Worm (Caenorhabditis elegans) whole organism, young adult: ENCODE measurements around the gene ZK896.1.

Experiments used
- F39B2.1 ChIP-seq: fragments of 200-800 bp; sonication (Bioruptor generic); IDR thresholded peaks from 2 replicates; pipeline ENCODE4 v1.3.6; 2022; ENCODE audit warnings: missing genetic modification reagents, missing genetic modification characterization, missing compliant biosample characterization
- F49E8.2 ChIP-seq: sonication (generic microtip); optimal IDR thresholded peaks from 3 replicates; lab custom pipeline; 2017; ENCODE audit warnings: missing genetic modification characterization, mild to moderate bottlenecking, missing compliant biosample characterization, antibody characterized with exemption, moderate library complexity; ENCODE audit not compliant: insufficient read depth
- F57A8.1 ChIP-seq: fragments of 200-800 bp; sonication (Bioruptor generic); optimal IDR thresholded peaks from 2 replicates; lab custom pipeline; 2018; ENCODE audit warnings: mild to moderate bottlenecking, missing genetic modification characterization, moderate library complexity, missing compliant biosample characterization
- Y53F4B.3 ChIP-seq: fragments of 200-800 bp; sonication (Bioruptor generic); IDR thresholded peaks from 2 replicates; pipeline ENCODE4 v1.3.6; 2022; ENCODE audit warnings: missing genetic modification reagents, missing genetic modification characterization, missing compliant biosample characterization
- egl-18 ChIP-seq: fragments of 200-800 bp; sonication (Bioruptor generic); IDR thresholded peaks from 2 replicates; pipeline ENCODE4 v1.3.6; 2022; ENCODE audit warnings: missing genetic modification reagents, missing genetic modification characterization, missing compliant biosample characterization
- hsf-1 ChIP-seq: fragments of 200-800 bp; sonication (Bioruptor generic); IDR thresholded peaks from 2 replicates; pipeline ENCODE4 v1.3.6; 2022; ENCODE audit warnings: missing genetic modification reagents, missing genetic modification characterization, missing compliant biosample characterization
- lin-54 ChIP-seq: fragments of 200-800 bp; sonication (Bioruptor generic); optimal IDR thresholded peaks from 2 replicates; lab custom pipeline; 2018; ENCODE audit warnings: mild to moderate bottlenecking, missing genetic modification characterization, missing compliant biosample characterization
- lsl-1 ChIP-seq: fragments of 200-800 bp; sonication (Bioruptor generic); optimal IDR thresholded peaks from 2 replicates; lab custom pipeline; 2018; ENCODE audit warnings: mild to moderate bottlenecking, missing genetic modification characterization, moderate library complexity, missing compliant biosample characterization
- snpc-4 ChIP-seq, 5 experiments: fragments of 150-350 bp in 1 of 5; sonication (generic microtip) in 4 of 5; optimal IDR thresholded peaks; 2 replicates each; lab custom pipeline; 2014 to 2018; ENCODE audit warnings: missing genetic modification characterization in 5 of 5, missing biosample characterization in 3 of 5, antibody characterized with exemption in 2 of 5, mild to moderate bottlenecking in 2 of 5, missing compliant biosample characterization in 2 of 5, missing genotype in 2 of 5, moderate library complexity in 2 of 5, missing genetic modification reagents in 1 of 5
- unc-62 ChIP-seq: fragments of 150-350 bp; optimal IDR thresholded peaks from 2 replicates; lab custom pipeline; 2014; ENCODE audit warnings: missing biosample characterization, missing genetic modification reagents, missing genetic modification characterization

DNA sequence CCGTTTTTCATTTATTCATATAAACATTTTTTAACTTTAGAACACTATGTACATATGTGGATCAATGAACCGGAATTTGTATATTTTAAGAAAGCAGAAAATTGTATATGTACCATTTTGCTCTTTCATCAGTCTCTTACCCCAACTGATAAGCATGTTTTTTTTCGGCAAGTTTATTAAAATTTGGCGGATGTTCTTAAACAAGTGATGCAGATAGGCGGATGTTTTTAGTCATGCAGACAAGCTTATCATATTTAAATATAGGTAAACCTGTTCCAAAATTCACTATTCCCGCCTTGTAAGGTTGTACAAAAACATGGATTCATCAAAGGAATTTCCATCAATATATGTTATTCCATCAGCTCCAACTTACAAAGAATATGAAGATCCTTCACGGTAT is 24.2 kb upstream of the ZK896.1 start, which contains the start of gene K08D8.9:
- TF ChIP-seq Y53F4B.3 (GFP tag; lab: Robert Waterston, UW) (no peak), F39B2.1 (no peak), hsf-1 (GFP tag; lab: Robert Waterston, UW) (no peak), egl-18 (no peak), F57A8.1 (GFP tag; lab: Kevin White, UChicago) (no peak), lsl-1 (GFP tag; lab: Kevin White, UChicago) (no peak), unc-62 (GFP tag; lab: Kevin White, UChicago) (no peak), lin-54 (GFP tag; lab: Kevin White, UChicago) (no peak), snpc-4 (GFP tag; optimal IDR thresholded peaks at IDR 0.05; lab: Kevin White, UChicago) (no peak), snpc-4 (tag; optimal IDR thresholded peaks at IDR 0.05; lab: Kevin White, UChicago) (no peak), F49E8.2 (no peak)
